Worm (Caenorhabditis elegans) whole organism, mixed stage, embryonic: ENCODE data around the gene ugt-21.

Source experiments
- M03D4.4 ChIP-seq: sonication (generic microtip); optimal IDR thresholded peaks from 2 replicates; lab custom pipeline; 2017; ENCODE audit warnings: mild to moderate bottlenecking, missing genetic modification characterization, missing compliant biosample characterization
- bed-3 ChIP-seq: fragments of 200-800 bp; sonication (Bioruptor generic); optimal IDR thresholded peaks from 3 replicates; lab custom pipeline; 2018; ENCODE audit warnings: mild to moderate bottlenecking, missing genetic modification characterization, moderate library complexity, missing compliant biosample characterization
- blmp-1 ChIP-seq: fragments of 150-350 bp; optimal IDR thresholded peaks from 2 replicates; lab custom pipeline; 2014; ENCODE audit warnings: missing biosample characterization, missing genetic modification characterization
- ceh-39 ChIP-seq: fragments of 150-350 bp; optimal IDR thresholded peaks from 2 replicates; lab custom pipeline; 2014; ENCODE audit warnings: missing biosample characterization, missing genetic modification characterization
- ceh-43 ChIP-seq: fragments of 200-800 bp; sonication (Bioruptor generic); optimal IDR thresholded peaks from 2 replicates; lab custom pipeline; 2018; ENCODE audit warnings: mild to moderate bottlenecking, missing genetic modification characterization, moderate library complexity, missing compliant biosample characterization
- ceh-83 ChIP-seq: fragments of 200-800 bp; sonication (Bioruptor generic); optimal IDR thresholded peaks from 2 replicates; lab custom pipeline; 2018; ENCODE audit warnings: mild to moderate bottlenecking, missing genetic modification characterization, missing compliant biosample characterization
- ces-1 ChIP-seq: fragments of 150-350 bp; optimal IDR thresholded peaks from 2 replicates; lab custom pipeline; 2014; ENCODE audit warnings: missing biosample characterization, missing genetic modification reagents, missing genetic modification characterization
- cnd-1 ChIP-seq: fragments of 200-800 bp; sonication (Bioruptor generic); optimal IDR thresholded peaks from 2 replicates; lab custom pipeline; 2018; ENCODE audit warnings: mild to moderate bottlenecking, missing genetic modification characterization, missing compliant biosample characterization
- elt-1 ChIP-seq: sonication (generic microtip); optimal IDR thresholded peaks from 2 replicates; lab custom pipeline; 2017; ENCODE audit warnings: missing genetic modification characterization, mild to moderate bottlenecking, missing compliant biosample characterization, antibody characterized with exemption, moderate library complexity, borderline replicate concordance; ENCODE audit not compliant: insufficient read depth
- elt-3 ChIP-seq: fragments of 150-350 bp; optimal IDR thresholded peaks from 2 replicates; lab custom pipeline; 2014; ENCODE audit warnings: missing biosample characterization, missing genetic modification characterization
- flh-1 ChIP-seq: fragments of 200-800 bp; sonication (Bioruptor generic); optimal IDR thresholded peaks from 2 replicates; lab custom pipeline; 2018; ENCODE audit warnings: mild to moderate bottlenecking, missing genetic modification characterization, moderate library complexity, missing compliant biosample characterization
- ham-2 ChIP-seq: fragments of 200-800 bp; sonication (Bioruptor generic); optimal IDR thresholded peaks from 2 replicates; lab custom pipeline; 2018; ENCODE audit warnings: mild to moderate bottlenecking, missing genetic modification characterization, missing compliant biosample characterization
- hlh-1 ChIP-seq: fragments of 150-350 bp; optimal IDR thresholded peaks from 2 replicates; lab custom pipeline; 2014; ENCODE audit warnings: missing biosample characterization, missing genetic modification reagents, missing genetic modification characterization
- lin-32 ChIP-seq: fragments of 200-800 bp; sonication (Bioruptor generic); optimal IDR thresholded peaks from 2 replicates; lab custom pipeline; 2018; ENCODE audit warnings: mild to moderate bottlenecking, missing genetic modification characterization, missing compliant biosample characterization
- lsy-2 ChIP-seq: fragments of 150-350 bp; optimal IDR thresholded peaks from 2 replicates; lab custom pipeline; 2014; ENCODE audit warnings: missing biosample characterization, missing genetic modification characterization
- mab-5 ChIP-seq: fragments of 150-350 bp; optimal IDR thresholded peaks from 2 replicates; lab custom pipeline; 2014; ENCODE audit warnings: missing biosample characterization, missing genetic modification characterization
- mep-1 ChIP-seq: fragments of 150-350 bp; optimal IDR thresholded peaks from 2 replicates; lab custom pipeline; 2017; ENCODE audit warnings: missing biosample characterization, missing genetic modification reagents, missing genetic modification characterization, inconsistent platforms
- mls-2 ChIP-seq: sonication (generic microtip); optimal IDR thresholded peaks from 2 replicates; lab custom pipeline; 2016; ENCODE audit warnings: mild to moderate bottlenecking, missing genetic modification characterization, moderate library complexity, missing compliant biosample characterization
- nhr-12 ChIP-seq: fragments of 150-350 bp; optimal IDR thresholded peaks from 2 replicates; lab custom pipeline; 2014; ENCODE audit warnings: missing biosample characterization, missing genetic modification characterization
- nhr-28 ChIP-seq: fragments of 150-350 bp; optimal IDR thresholded peaks from 2 replicates; lab custom pipeline; 2014; ENCODE audit warnings: missing biosample characterization, missing genetic modification characterization
- nhr-76 ChIP-seq: sonication (generic microtip); optimal IDR thresholded peaks from 2 replicates; lab custom pipeline; 2017; ENCODE audit warnings: missing biosample characterization, missing genetic modification characterization
- pha-4 ChIP-seq: fragments of 150-350 bp; optimal IDR thresholded peaks from 2 replicates; lab custom pipeline; 2018; ENCODE audit warnings: missing biosample characterization, missing genetic modification reagents, missing genetic modification characterization
- sem-2 ChIP-seq: fragments of 200-800 bp; sonication (Bioruptor generic); optimal IDR thresholded peaks from 2 replicates; lab custom pipeline; 2018; ENCODE audit warnings: mild to moderate bottlenecking, missing genetic modification characterization, missing compliant biosample characterization
- snpc-4 ChIP-seq: fragments of 150-350 bp; optimal IDR thresholded peaks from 2 replicates; lab custom pipeline; 2014; ENCODE audit warnings: missing biosample characterization, missing genetic modification characterization
- sptf-1 ChIP-seq: sonication (generic microtip); optimal IDR thresholded peaks from 2 replicates; lab custom pipeline; 2017; ENCODE audit warnings: mild to moderate bottlenecking, missing genetic modification characterization, moderate library complexity, missing compliant biosample characterization
- tbx-8 ChIP-seq: fragments of 200-800 bp; sonication (Bioruptor generic); optimal IDR thresholded peaks from 2 replicates; lab custom pipeline; 2018; ENCODE audit warnings: mild to moderate bottlenecking, missing genetic modification characterization, moderate library complexity, missing compliant biosample characterization
- unc-120 ChIP-seq: sonication (generic microtip); optimal IDR thresholded peaks from 2 replicates; lab custom pipeline; 2017; ENCODE audit warnings: missing genetic modification characterization, missing compliant biosample characterization; ENCODE audit not compliant: poor library complexity, severe bottlenecking
- unc-39 ChIP-seq: fragments of 150-350 bp; optimal IDR thresholded peaks from 2 replicates; lab custom pipeline; 2014; ENCODE audit warnings: missing biosample characterization, missing genetic modification characterization
- unc-62 ChIP-seq: fragments of 150-350 bp; optimal IDR thresholded peaks from 2 replicates; lab custom pipeline; 2014; ENCODE audit warnings: missing biosample characterization, missing genetic modification reagents, missing genetic modification characterization
- zip-8 ChIP-seq: fragments of 150-350 bp; optimal IDR thresholded peaks from 2 replicates; lab custom pipeline; 2014; ENCODE audit warnings: missing biosample characterization, missing genetic modification characterization
- ztf-11 ChIP-seq: fragments of 150-350 bp; optimal IDR thresholded peaks from 2 replicates; lab custom pipeline; 2014; ENCODE audit warnings: missing biosample characterization, missing genetic modification characterization

ugt-21 gene

DNA sequence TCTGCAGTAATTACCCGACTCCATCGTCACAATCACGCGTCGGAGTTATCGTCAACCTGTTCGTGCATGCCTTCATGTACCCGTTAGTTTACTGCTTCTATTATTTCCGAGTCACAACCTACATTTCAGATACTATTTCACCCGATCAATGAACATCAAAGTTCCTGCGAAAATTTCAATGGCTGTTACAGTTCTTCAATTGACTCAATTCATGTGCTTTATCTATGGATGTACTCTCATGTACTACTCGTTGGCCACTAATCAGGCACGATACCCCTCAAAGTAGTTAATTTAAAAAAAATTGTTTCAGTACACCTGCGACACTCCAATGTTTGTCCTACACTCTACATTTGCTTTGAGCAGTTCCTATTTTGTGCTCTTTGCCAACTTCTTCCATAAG is 30.7 kb downstream of the ugt-21 start:
- TF ChIP-seq ham-2 (GFP tag; lab: Kevin White, UChicago) (no peak), sem-2 (GFP tag; lab: Kevin White, UChicago) (no peak), mep-1 (no peak), unc-62 (no peak), ztf-11 (tag; lab: Kevin White, UChicago) (no peak), lsy-2 (no peak), mab-5 (no peak), nhr-28 (tag; lab: Kevin White, UChicago) (no peak), ceh-83 (GFP tag; lab: Kevin White, UChicago) (no peak), bed-3 (GFP tag; lab: Kevin White, UChicago) (no peak)
- TF ChIP-seq, all 35 proteins: peak for 0

- TF ChIP-seq ztf-11 (tag; lab: Kevin White, UChicago) (no peak), elt-1 (tag; lab: Kevin White, UChicago) (no peak), sem-2 (GFP tag; lab: Kevin White, UChicago) (no peak)
These were observed 33.0 kb downstream of the ugt-21 start, which contains the start of gene F56H11.2 for ce11 chrIV:9533071-9533470. TSS of gene F56H11.2 (minus strand) at chrIV:9533171.

ce11 chrIV:9534342-9534741 is 34.2 kb downstream of the ugt-21 start:
- TF ChIP-seq nhr-76 (tag; lab: Kevin White, UChicago) (no peak), ceh-83 (GFP tag; lab: Kevin White, UChicago) (no peak), unc-62 (no peak), unc-39 (tag; lab: Kevin White, UChicago) (no peak), M03D4.4 (tag; lab: Kevin White, UChicago) (no peak), snpc-4 (tag; lab: Kevin White, UChicago) (no peak), mls-2 (tag; lab: Kevin White, UChicago) (no peak), lin-32 (GFP tag; lab: Kevin White, UChicago) (no peak), mab-5 (no peak), bed-3 (GFP tag; lab: Kevin White, UChicago) (no peak), unc-120 (tag; lab: Kevin White, UChicago) (no peak), ham-2 (GFP tag; lab: Kevin White, UChicago) (no peak), cnd-1 (tag; lab: Kevin White, UChicago) (no peak), ceh-43 (GFP tag; lab: Kevin White, UChicago) (no peak)

ce11 chrIV:9535105-9535504 is 35.0 kb downstream of the ugt-21 start:
- TF ChIP-seq elt-3 (tag; lab: Kevin White, UChicago) (peak; percentile 21), sptf-1 (tag; lab: Kevin White, UChicago) (no peak)

DNA sequence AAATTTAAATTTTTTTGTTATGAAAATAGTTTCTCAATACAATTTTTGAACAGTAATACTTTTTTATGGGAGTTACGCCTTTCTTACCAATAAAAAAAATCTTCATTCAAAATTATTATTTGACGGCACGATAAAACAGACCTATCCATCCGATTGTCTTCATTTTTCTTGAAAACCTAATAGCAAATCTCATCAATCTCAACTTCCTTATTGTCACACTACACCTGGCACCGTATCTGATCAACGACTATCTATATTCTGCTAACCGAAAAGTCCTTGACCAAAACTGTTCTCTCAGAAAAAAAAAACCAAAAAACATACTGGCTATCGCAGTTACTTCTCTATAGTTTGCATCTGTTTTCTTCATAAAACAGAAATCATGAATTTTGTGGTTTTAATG is 36.0 kb downstream of the ugt-21 start:
- TF ChIP-seq sem-2 (GFP tag; lab: Kevin White, UChicago) (no peak), ham-2 (GFP tag; lab: Kevin White, UChicago) (no peak), nhr-76 (tag; lab: Kevin White, UChicago) (no peak), sptf-1 (tag; lab: Kevin White, UChicago) (no peak), lin-32 (GFP tag; lab: Kevin White, UChicago) (no peak), unc-39 (tag; lab: Kevin White, UChicago) (no peak), ceh-39 (tag; lab: Kevin White, UChicago) (no peak), flh-1 (GFP tag; lab: Kevin White, UChicago) (no peak), ceh-83 (GFP tag; lab: Kevin White, UChicago) (no peak), ces-1 (GFP tag; lab: Kevin White, UChicago) (no peak), hlh-1 (tag; lab: Kevin White, UChicago) (no peak), pha-4 (no peak), blmp-1 (tag; lab: Kevin White, UChicago) (no peak), zip-8 (no peak), nhr-12 (no peak), elt-1 (tag; lab: Kevin White, UChicago) (no peak), tbx-8 (GFP tag; lab: Kevin White, UChicago) (no peak), mep-1 (no peak)
